Fruit fly (Drosophila melanogaster) whole organism, embryonic: ENCODE results near the gene CG15333.
A peak's percentile ranks its signal among the peaks of the same experiment; 100 is the strongest.

Experiments
- Blimp-1 ChIP-seq: fragments of 200-800 bp; sonication (Bioruptor generic); optimal IDR thresholded peaks from 3 replicates; lab custom pipeline; 2018; ENCODE audit warnings: missing biosample characterization, missing genetic modification characterization, mild to moderate bottlenecking, moderate library complexity, missing genetic modification reagents
- BtbVII ChIP-seq: fragments of 200-800 bp; sonication (Bioruptor generic); optimal IDR thresholded peaks from 3 replicates; lab custom pipeline; 2017; ENCODE audit warnings: missing biosample characterization, mild to moderate bottlenecking, missing genetic modification characterization
- CG10267 ChIP-seq: fragments of 200-800 bp; sonication (Bioruptor generic); optimal IDR thresholded peaks from 2 replicates; lab custom pipeline; 2018; ENCODE audit warnings: missing biosample characterization, mild to moderate bottlenecking, missing genetic modification characterization, moderate library complexity
- CG10274 ChIP-seq: fragments of 200-800 bp; sonication (Bioruptor generic); optimal IDR thresholded peaks from 3 replicates; lab custom pipeline; 2017; ENCODE audit warnings: missing biosample characterization, mild to moderate bottlenecking, missing genetic modification characterization
- CG10462 ChIP-seq: fragments of 200-800 bp; sonication (Bioruptor generic); optimal IDR thresholded peaks from 2 replicates; lab custom pipeline; 2016; ENCODE audit warnings: missing biosample characterization, missing genetic modification characterization
- CG10654 ChIP-seq: fragments of 200-800 bp; sonication (Bioruptor generic); optimal IDR thresholded peaks from 2 replicates; lab custom pipeline; 2016; ENCODE audit warnings: missing biosample characterization, missing genetic modification characterization
- CG11247 ChIP-seq: fragments of 200-800 bp; sonication (Bioruptor generic); IDR thresholded peaks from 2 replicates; pipeline ENCODE4 v1.3.6; 2022; ENCODE audit warnings: missing biosample characterization, missing genetic modification characterization
- CG12769 ChIP-seq: fragments of 200-800 bp; sonication (Bioruptor generic); optimal IDR thresholded peaks from 2 replicates; lab custom pipeline; 2019; ENCODE audit warnings: missing biosample characterization, mild to moderate bottlenecking, missing genetic modification characterization, moderate library complexity
- CG14860 ChIP-seq: fragments of 200-800 bp; sonication (Bioruptor generic); IDR thresholded peaks from 3 replicates; pipeline ENCODE4 v1.3.6; 2022; ENCODE audit warnings: missing biosample characterization, missing genetic modification characterization; ENCODE audit not compliant: partially characterized antibody
- CG17359 ChIP-seq: fragments of 200-800 bp; sonication (Bioruptor generic); optimal IDR thresholded peaks from 3 replicates; lab custom pipeline; 2018; ENCODE audit warnings: missing biosample characterization, mild to moderate bottlenecking, missing genetic modification characterization, moderate library complexity
- CG34224 ChIP-seq: fragments of 200-800 bp; sonication (Bioruptor generic); IDR thresholded peaks from 3 replicates; pipeline ENCODE4 v1.3.6; 2022; ENCODE audit warnings: missing biosample characterization, missing genetic modification characterization; ENCODE audit not compliant: partially characterized antibody
- CG3726 ChIP-seq: fragments of 200-800 bp; sonication (Bioruptor generic); IDR thresholded peaks from 3 replicates; pipeline ENCODE4, ENCODE4 v1.3.6; 2022; ENCODE audit warnings: missing biosample characterization, missing genetic modification characterization
- CG3838 ChIP-seq: fragments of 200-800 bp; sonication (Bioruptor generic); optimal IDR thresholded peaks from 3 replicates; lab custom pipeline; 2016; ENCODE audit warnings: missing biosample characterization, missing genetic modification characterization
- CG4424 ChIP-seq: fragments of 200-800 bp; sonication (Bioruptor generic); optimal IDR thresholded peaks from 3 replicates; lab custom pipeline; 2016; ENCODE audit warnings: missing biosample characterization, missing genetic modification characterization
- CG8388 ChIP-seq: fragments of 200-800 bp; sonication (Bioruptor generic); optimal IDR thresholded peaks from 2 replicates; lab custom pipeline; 2019; ENCODE audit warnings: missing biosample characterization, mild to moderate bottlenecking, missing genetic modification characterization, moderate library complexity
- CG8924 ChIP-seq: fragments of 200-800 bp; optimal IDR thresholded peaks from 3 replicates; lab custom pipeline; 2019; ENCODE audit warnings: missing biosample characterization, mild to moderate bottlenecking, missing genetic modification characterization, moderate library complexity
- CG9437 ChIP-seq: fragments of 200-800 bp; sonication (Bioruptor generic); optimal IDR thresholded peaks from 2 replicates; lab custom pipeline; 2018; ENCODE audit warnings: missing biosample characterization, mild to moderate bottlenecking, missing genetic modification characterization
- Ets65A ChIP-seq: fragments of 200-800 bp; sonication (Bioruptor generic); peaks from one replicate; lab custom pipeline; 2016; ENCODE audit warnings: missing biosample characterization, missing genetic modification characterization
- Gsc ChIP-seq: fragments of 200-800 bp; sonication (Bioruptor generic); IDR thresholded peaks from 2 replicates; pipeline ENCODE4 v1.3.6; 2022; ENCODE audit warnings: missing biosample characterization, missing genetic modification characterization
- HLH3B ChIP-seq: fragments of 200-800 bp; sonication (Bioruptor generic); IDR thresholded peaks from 2 replicates; pipeline ENCODE4 v1.3.6; 2022; ENCODE audit warnings: missing biosample characterization, missing genetic modification characterization
- Sox100B ChIP-seq: fragments of 200-800 bp; sonication (Bioruptor generic); optimal IDR thresholded peaks from 3 replicates; lab custom pipeline; 2018; ENCODE audit warnings: missing biosample characterization, mild to moderate bottlenecking, missing genetic modification characterization
- Ssrp ChIP-seq: fragments of 200-800 bp; sonication (Bioruptor generic); optimal IDR thresholded peaks from 2 replicates; lab custom pipeline; 2018; ENCODE audit warnings: missing biosample characterization, mild to moderate bottlenecking, missing genetic modification characterization, moderate library complexity
- Taf1 ChIP-seq: fragments of 200-800 bp; sonication (Bioruptor generic); IDR thresholded peaks from 2 replicates; pipeline ENCODE4 v1.3.6; 2022; ENCODE audit warnings: missing biosample characterization, missing genetic modification characterization
- ase ChIP-seq: fragments of 200-800 bp; sonication (Bioruptor generic); IDR thresholded peaks from 3 replicates; pipeline ENCODE4 v1.3.6; 2022; ENCODE audit warnings: missing biosample characterization, missing genetic modification characterization
- crol ChIP-seq: fragments of 200-800 bp; sonication (Bioruptor generic); IDR thresholded peaks from 2 replicates; pipeline ENCODE4 v1.3.6; 2022; ENCODE audit warnings: missing biosample characterization, missing genetic modification characterization
- dm ChIP-seq: fragments of 200-800 bp; sonication (Bioruptor generic); optimal IDR thresholded peaks from 3 replicates; lab custom pipeline; 2016; ENCODE audit warnings: missing biosample characterization, missing genetic modification characterization
- ewg ChIP-seq: fragments of 200-800 bp; sonication (Bioruptor generic); optimal IDR thresholded peaks from 3 replicates; lab custom pipeline; 2017; ENCODE audit warnings: mild to moderate bottlenecking, missing biosample characterization, missing genetic modification reagents, missing genetic modification characterization
- fd64A ChIP-seq: fragments of 200-800 bp; sonication (Bioruptor generic); optimal IDR thresholded peaks from 3 replicates; lab custom pipeline; 2018; ENCODE audit warnings: missing biosample characterization, mild to moderate bottlenecking, missing genetic modification characterization
- fd96Cb ChIP-seq: fragments of 200-800 bp; sonication (Bioruptor generic); optimal IDR thresholded peaks from 2 replicates; lab custom pipeline; 2018; ENCODE audit warnings: missing biosample characterization, mild to moderate bottlenecking, missing genetic modification characterization, moderate library complexity
- gce ChIP-seq: fragments of 200-800 bp; sonication (Bioruptor generic); IDR thresholded peaks from 3 replicates; pipeline ENCODE4 v1.3.6; 2022; ENCODE audit warnings: missing biosample characterization, missing genetic modification characterization
- kay ChIP-seq: fragments of 200-800 bp; sonication (Bioruptor generic); optimal IDR thresholded peaks from 2 replicates; lab custom pipeline; 2016; ENCODE audit warnings: missing biosample characterization, missing genetic modification characterization
- kni ChIP-seq: fragments of 200-800 bp; sonication (Bioruptor generic); optimal IDR thresholded peaks from 3 replicates; lab custom pipeline; 2017; ENCODE audit warnings: mild to moderate bottlenecking, missing biosample characterization, missing genetic modification reagents, missing genetic modification characterization
- lab ChIP-seq: fragments of 200-800 bp; sonication (Bioruptor generic); optimal IDR thresholded peaks from 3 replicates; lab custom pipeline; 2017; ENCODE audit warnings: missing biosample characterization, missing genetic modification characterization, mild to moderate bottlenecking, moderate library complexity, missing genetic modification reagents
- nerfin-1 ChIP-seq: fragments of 200-800 bp; sonication (Bioruptor generic); optimal IDR thresholded peaks from 3 replicates; lab custom pipeline; 2019; ENCODE audit warnings: missing biosample characterization, mild to moderate bottlenecking, missing genetic modification characterization, moderate library complexity
- nmo ChIP-seq: fragments of 200-800 bp; sonication (Bioruptor generic); optimal IDR thresholded peaks from 2 replicates; lab custom pipeline; 2018; ENCODE audit warnings: missing biosample characterization, mild to moderate bottlenecking, missing genetic modification characterization, moderate library complexity
- nom ChIP-seq: fragments of 200-800 bp; sonication (Bioruptor generic); optimal IDR thresholded peaks from 2 replicates; lab custom pipeline; 2017; ENCODE audit warnings: missing biosample characterization, missing genetic modification characterization, mild to moderate bottlenecking, moderate library complexity, missing genetic modification reagents
- onecut ChIP-seq: fragments of 200-800 bp; sonication (Bioruptor generic); IDR thresholded peaks from 2 replicates; pipeline ENCODE4 v1.3.6; 2022; ENCODE audit warnings: missing biosample characterization, missing genetic modification characterization
- pan ChIP-seq, 4 experiments: fragments of >200 bp in 3 of 4; fragments of 200-800 bp in 1 of 4; sonication (Bioruptor generic) in 1 of 4; optimal IDR thresholded peaks in 3 of 4; IDR thresholded peaks in 1 of 4; 2 replicates each; pipeline versions ENCODE4 v1.3.6 to Lab custom; 2017 to 2022; ENCODE audit warnings: missing biosample characterization in 2 of 4, missing genetic modification characterization in 2 of 4, mixed read lengths in 1 of 4
- phol ChIP-seq: fragments of 200-800 bp; sonication (Bioruptor generic); optimal IDR thresholded peaks from 3 replicates; lab custom pipeline; 2018; ENCODE audit warnings: missing biosample characterization, mild to moderate bottlenecking, missing genetic modification characterization, moderate library complexity
- pum ChIP-seq: fragments of 200-800 bp; sonication (Bioruptor generic); optimal IDR thresholded peaks from 2 replicates; lab custom pipeline; 2016; ENCODE audit warnings: missing biosample characterization, missing genetic modification characterization
- sd ChIP-seq: fragments of 200-800 bp; sonication (Bioruptor generic); optimal IDR thresholded peaks from 3 replicates; lab custom pipeline; 2018; ENCODE audit warnings: missing biosample characterization, mild to moderate bottlenecking, missing genetic modification characterization, moderate library complexity
- slou ChIP-seq: fragments of 200-800 bp; sonication (Bioruptor generic); optimal IDR thresholded peaks from 3 replicates; lab custom pipeline; 2016; ENCODE audit warnings: missing biosample characterization, missing genetic modification characterization
- ssp ChIP-seq: fragments of 200-800 bp; sonication (Bioruptor generic); IDR thresholded peaks from 2 replicates; pipeline ENCODE4 v1.3.6; 2022; ENCODE audit warnings: missing biosample characterization, missing genetic modification characterization
- vvl ChIP-seq: fragments of 200-800 bp; sonication (Bioruptor generic); IDR thresholded peaks from 2 replicates; pipeline ENCODE4 v1.3.6; 2022; ENCODE audit warnings: missing biosample characterization, missing genetic modification characterization

Gene CG15333

DNA sequence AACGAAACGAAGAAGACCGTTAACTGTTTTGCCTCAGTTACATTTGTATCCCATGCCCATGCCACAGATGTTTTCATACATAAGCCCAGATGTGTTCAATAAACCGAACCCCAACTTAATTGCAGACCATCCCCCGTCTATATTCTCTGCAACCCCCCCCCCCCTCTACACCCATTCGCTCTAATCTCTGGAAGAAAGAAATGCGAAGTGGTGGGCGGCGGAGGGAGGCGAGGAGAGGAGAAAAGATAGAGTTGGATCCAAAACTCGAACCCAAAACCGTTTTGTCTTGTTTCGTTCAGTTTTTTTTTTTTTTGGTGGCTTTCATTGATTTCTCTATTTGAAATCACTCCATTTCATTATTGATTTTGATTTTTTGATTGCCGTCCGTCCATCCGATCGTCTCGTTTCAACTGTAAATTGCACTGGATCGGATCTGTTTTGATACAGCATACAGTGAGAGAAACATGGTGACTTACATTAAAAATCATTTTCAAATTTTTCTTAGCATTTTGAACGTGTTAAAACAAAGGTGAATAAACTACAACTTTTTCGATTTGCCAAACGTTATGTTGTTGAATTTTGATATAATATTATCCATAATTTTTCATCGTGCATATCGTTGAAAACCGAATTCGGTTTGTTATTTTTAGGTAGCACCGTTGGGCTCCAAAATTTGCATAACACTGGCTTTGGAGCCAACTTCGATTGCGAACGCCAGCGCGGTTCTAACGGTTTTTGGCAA lies 45.5 kb downstream of the CG15333 start (continued):
- no peak for TF ChIP-seq CG14860 (GFP tag; lab: Robert Waterston, UW)
- TF ChIP-seq CG10267: peak; percentile 20
- peak; percentile 39 for TF ChIP-seq fd96Cb (tag; lab: Kevin White, UChicago)
- TF ChIP-seq CG4424 (GFP tag; lab: Kevin White, UChicago): peak; percentile 14
- TF ChIP-seq CG3838: no peak
- peak; percentile 24 for TF ChIP-seq pum
- TF ChIP-seq Ssrp (tag; lab: Kevin White, UChicago): peak; percentile 39
- peak; percentile 10 for TF ChIP-seq ewg (GFP tag; lab: Kevin White, UChicago)
- TF ChIP-seq CG10274 (GFP tag; lab: Kevin White, UChicago): no peak
- peak; percentile 92 for TF ChIP-seq Ets65A (GFP tag; lab: Kevin White, UChicago)
- 0 out of 2 replicates have a peak, but pooled peaks have one; percentile 11 for TF ChIP-seq onecut
- TF ChIP-seq CG34224 (GFP tag; lab: Robert Waterston, UW): no peak
- no peak for TF ChIP-seq gce (GFP tag; lab: Robert Waterston, UW)
- no peak for TF ChIP-seq kay
- TF ChIP-seq nmo (GFP tag; lab: Kevin White, UChicago): peak; percentile 49
- no peak for TF ChIP-seq lab (GFP tag; lab: Kevin White, UChicago)
- TF ChIP-seq phol: peak; percentile 47
- TF ChIP-seq CG10654 (GFP tag; lab: Kevin White, UChicago): peak; percentile 7
- TF ChIP-seq ssp (GFP tag; lab: Robert Waterston, UW): 0 out of 2 replicates have a peak, but pooled peaks have one; percentile 12
- TF ChIP-seq HLH3B (GFP tag; lab: Robert Waterston, UW): 0 out of 2 replicates have a peak, but pooled peaks have one; percentile 26
- peak; percentile 48 for TF ChIP-seq CG17359 (tag; lab: Kevin White, UChicago)

DNA sequence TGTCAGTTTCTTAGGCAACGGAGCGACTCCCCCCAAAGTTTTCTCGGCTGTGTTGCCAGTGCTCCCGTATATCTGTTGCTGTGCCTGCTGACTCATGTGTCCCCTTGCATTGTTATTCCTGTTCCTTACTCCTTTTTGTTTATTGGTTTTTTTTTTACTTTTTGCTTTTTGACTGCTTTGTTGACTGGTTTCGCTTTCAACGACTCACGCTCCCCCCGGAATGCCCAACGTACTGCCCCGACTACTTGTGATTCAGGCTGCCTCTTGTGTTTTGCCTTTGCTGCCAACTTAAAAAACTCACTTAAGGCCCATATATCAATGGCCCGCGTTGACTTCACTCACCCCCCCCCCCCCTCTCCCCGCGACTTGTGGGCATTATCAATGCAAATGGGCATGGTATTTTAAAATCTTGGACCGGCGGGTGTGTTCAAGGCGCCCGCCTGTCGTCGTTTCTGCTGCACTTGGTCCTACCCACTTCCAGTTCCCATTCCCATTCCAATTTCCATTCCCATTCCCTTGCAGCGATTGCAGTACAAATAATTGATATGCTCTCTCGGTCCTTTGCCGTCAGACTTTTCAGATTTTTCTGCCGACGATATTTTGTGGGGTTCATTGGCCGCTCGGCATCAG lies 47.7 kb downstream of the CG15333 start:
- TF ChIP-seq nom (GFP tag; lab: Kevin White, UChicago) (peak; percentile 86), vvl (GFP tag; lab: Robert Waterston, UW) (peak; percentile 16; the same call in 1 of the 2 replicates), CG8924 (tag; lab: Kevin White, UChicago) (no peak), CG8388 (GFP tag; lab: Kevin White, UChicago) (no peak), Gsc (no peak), Blimp-1 (GFP tag; lab: Kevin White, UChicago) (peak; percentile 69), kni (GFP tag; lab: Kevin White, UChicago) (peak; percentile 53), slou (no peak), crol (GFP tag; lab: Robert Waterston, UW) (peak; percentile 79)

DNA sequence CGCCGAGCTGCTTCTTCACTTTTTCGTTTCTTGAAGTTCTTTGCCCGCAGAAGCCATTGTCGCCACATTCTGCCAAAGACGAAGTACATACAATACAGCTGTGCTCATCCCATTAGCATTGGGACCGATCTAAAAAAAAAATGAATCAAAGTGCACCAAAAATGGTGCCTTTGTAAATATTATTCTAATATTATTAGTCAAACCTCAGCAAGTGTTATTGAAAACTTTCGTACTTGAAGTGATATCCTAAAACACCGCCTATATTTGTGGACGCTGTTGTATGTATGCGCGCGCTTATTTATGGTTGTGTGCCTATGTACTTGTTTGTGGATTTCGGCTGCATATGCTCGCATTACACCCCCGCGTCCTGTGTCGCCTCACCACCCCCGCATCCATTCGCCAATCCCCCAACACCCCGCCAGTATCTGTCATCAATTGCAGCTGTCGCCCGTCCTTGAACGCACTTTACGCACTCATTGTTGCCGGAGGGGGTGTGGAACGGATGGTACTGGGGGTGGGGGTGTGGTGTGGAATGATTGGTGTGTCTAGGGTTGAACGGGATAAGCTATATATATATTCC lies 48.7 kb downstream of the CG15333 start:
- TF ChIP-seq dm: peak; percentile 15
- peak; percentile 68 for TF ChIP-seq CG10462 (GFP tag; lab: Kevin White, UChicago)
- TF ChIP-seq nerfin-1 (tag; lab: Kevin White, UChicago): peak; percentile 83
- peak; percentile 83 for TF ChIP-seq fd64A
- TF ChIP-seq BtbVII (GFP tag; lab: Kevin White, UChicago): peak; percentile 82
- peak; percentile 86 for TF ChIP-seq ase
- TF ChIP-seq Taf1 (GFP tag; lab: Robert Waterston, UW): peak; percentile 27; the same call in 1 of the 2 replicates
- peak; percentile 81 for TF ChIP-seq CG11247 (GFP tag; lab: Robert Waterston, UW)
- peak; percentile 89 for TF ChIP-seq CG8388 (GFP tag; lab: Kevin White, UChicago)
- TF ChIP-seq ewg (GFP tag; lab: Kevin White, UChicago): peak; percentile 87
- peak; percentile 82 for TF ChIP-seq Sox100B (GFP tag; lab: Kevin White, UChicago)
- TF ChIP-seq CG9437 (GFP tag; lab: Kevin White, UChicago): peak; percentile 75
- TF ChIP-seq CG3726 (GFP tag; lab: Robert Waterston, UW): peak; percentile 89
- TF ChIP-seq CG3838: peak; percentile 32
- peak; percentile 89 for TF ChIP-seq CG12769 (tag; lab: Kevin White, UChicago)
- no peak for TF ChIP-seq pan (optimal IDR thresholded peaks at IDR 0.05; lab: Kevin White, UChicago)
- peak in 1 of 2 experiments; percentile 93 for TF ChIP-seq pan (GFP tag; optimal IDR thresholded peaks at IDR 0.05 in 1 of 2, IDR thresholded peaks at IDR 0.05 in 1 of 2)
- peak; percentile 65 for TF ChIP-seq sd (tag; lab: Kevin White, UChicago)
